Worm (Caenorhabditis elegans) whole organism, L2 larva: ENCODE data around the gene mrps-23.

ENCODE experiments used
- C34F6.9 ChIP-seq: fragments of 150-350 bp; optimal IDR thresholded peaks from 2 replicates; lab custom pipeline; 2014; ENCODE audit warnings: missing biosample characterization, missing genetic modification characterization
- F13H6.1 ChIP-seq: sonication (generic microtip); optimal IDR thresholded peaks from 2 replicates; lab custom pipeline; 2016; ENCODE audit warnings: missing genetic modification characterization, missing compliant biosample characterization
- Y55F3AM.14 ChIP-seq: fragments of 200-800 bp; sonication (Bioruptor generic); optimal IDR thresholded peaks from 2 replicates; lab custom pipeline; 2018; ENCODE audit warnings: mild to moderate bottlenecking, missing genetic modification characterization, missing compliant biosample characterization
- ZK546.5 ChIP-seq: sonication (generic microtip); optimal IDR thresholded peaks from 2 replicates; lab custom pipeline; 2017; ENCODE audit warnings: missing biosample characterization, missing genetic modification characterization
- alr-1 ChIP-seq: fragments of 150-350 bp; optimal IDR thresholded peaks from 2 replicates; lab custom pipeline; 2014; ENCODE audit warnings: missing biosample characterization, missing genetic modification characterization
- aly-2 ChIP-seq: fragments of 150-350 bp; optimal IDR thresholded peaks from 2 replicates; lab custom pipeline; 2014; ENCODE audit warnings: missing biosample characterization, missing genetic modification characterization
- ama-1 ChIP-seq: fragments of 150-350 bp; optimal IDR thresholded peaks from 2 replicates; lab custom pipeline; 2018; ENCODE audit warnings: inconsistent platforms
- blmp-1 ChIP-seq: sonication (generic microtip); optimal IDR thresholded peaks from 2 replicates; lab custom pipeline; 2017; ENCODE audit warnings: missing genetic modification characterization, mild to moderate bottlenecking, missing compliant biosample characterization, antibody characterized with exemption, moderate library complexity; ENCODE audit not compliant: insufficient read depth
- ceh-16 ChIP-seq: fragments of 150-350 bp; optimal IDR thresholded peaks from 2 replicates; lab custom pipeline; 2014; ENCODE audit warnings: missing biosample characterization, missing genetic modification characterization
- ceh-82 ChIP-seq: fragments of 150-350 bp; optimal IDR thresholded peaks from 2 replicates; lab custom pipeline; 2014; ENCODE audit warnings: missing biosample characterization, missing genetic modification characterization
- crh-2 ChIP-seq: sonication (generic microtip); optimal IDR thresholded peaks from 2 replicates; lab custom pipeline; 2017; ENCODE audit warnings: missing biosample characterization, missing genetic modification characterization
- dmd-4 ChIP-seq: sonication (generic microtip); optimal IDR thresholded peaks from 2 replicates; lab custom pipeline; 2017; ENCODE audit warnings: missing biosample characterization, missing genetic modification characterization
- egl-27 ChIP-seq: sonication (generic microtip); optimal IDR thresholded peaks from 3 replicates; lab custom pipeline; 2017; ENCODE audit warnings: missing biosample characterization, missing genetic modification reagents, missing genetic modification characterization
- elt-1 ChIP-seq: fragments of 150-350 bp; optimal IDR thresholded peaks from 2 replicates; lab custom pipeline; 2014; ENCODE audit warnings: missing biosample characterization, missing genetic modification characterization
- elt-3 ChIP-seq: sonication (generic microtip); optimal IDR thresholded peaks from 2 replicates; lab custom pipeline; 2017; ENCODE audit warnings: missing biosample characterization, missing genetic modification characterization
- fos-1 ChIP-seq: fragments of 150-350 bp; optimal IDR thresholded peaks from 2 replicates; lab custom pipeline; 2014; ENCODE audit warnings: missing biosample characterization, missing genetic modification characterization
- gmeb-1 ChIP-seq: fragments of 150-350 bp; optimal IDR thresholded peaks from 2 replicates; lab custom pipeline; 2014; ENCODE audit warnings: missing biosample characterization, missing genetic modification characterization
- lin-11 ChIP-seq: fragments of 150-350 bp; sonication (generic microtip); optimal IDR thresholded peaks from 2 replicates; lab custom pipeline; 2014; ENCODE audit warnings: missing biosample characterization, missing genetic modification characterization, inconsistent platforms, mixed read lengths
- lin-13 ChIP-seq: fragments of 150-350 bp; optimal IDR thresholded peaks from 2 replicates; lab custom pipeline; 2014; ENCODE audit warnings: missing biosample characterization, missing genetic modification reagents, missing genetic modification characterization
- lin-39 ChIP-seq: fragments of 150-350 bp; optimal IDR thresholded peaks from 2 replicates; lab custom pipeline; 2014; ENCODE audit warnings: missing biosample characterization, missing genetic modification reagents, missing genetic modification characterization
- lsy-2 ChIP-seq, 2 experiments: fragments of 150-350 bp in 1 of 2; sonication (generic microtip) in 1 of 2; optimal IDR thresholded peaks; 2 replicates each; lab custom pipeline; 2014 to 2017; ENCODE audit warnings: missing biosample characterization in 2 of 2, missing genetic modification characterization in 2 of 2
- mab-5 ChIP-seq: fragments of 150-350 bp; optimal IDR thresholded peaks from 2 replicates; lab custom pipeline; 2014; ENCODE audit warnings: missing biosample characterization, missing genetic modification characterization
- mbf-1 ChIP-seq: sonication (generic microtip); optimal IDR thresholded peaks from 2 replicates; lab custom pipeline; 2017; ENCODE audit warnings: missing biosample characterization, missing genetic modification characterization
- mdl-1 ChIP-seq, 2 experiments: fragments of 150-350 bp in 1 of 2; sonication (generic microtip) in 1 of 2; optimal IDR thresholded peaks; 2 replicates each; lab custom pipeline; 2017; ENCODE audit warnings: missing biosample characterization in 2 of 2, missing genetic modification characterization in 2 of 2
- nhr-10 ChIP-seq: sonication (generic microtip); optimal IDR thresholded peaks from 2 replicates; lab custom pipeline; 2017; ENCODE audit warnings: missing biosample characterization, missing genetic modification characterization
- nhr-11 ChIP-seq: fragments of 150-350 bp; optimal IDR thresholded peaks from 2 replicates; lab custom pipeline; 2014; ENCODE audit warnings: missing biosample characterization, missing genetic modification characterization
- nhr-129 ChIP-seq: fragments of 150-350 bp; optimal IDR thresholded peaks from 2 replicates; lab custom pipeline; 2014; ENCODE audit warnings: missing biosample characterization, missing genetic modification characterization
- nhr-21 ChIP-seq: fragments of 150-350 bp; optimal IDR thresholded peaks from 2 replicates; lab custom pipeline; 2014; ENCODE audit warnings: missing biosample characterization, missing genetic modification characterization
- nhr-23 ChIP-seq: fragments of 150-350 bp; optimal IDR thresholded peaks from 2 replicates; lab custom pipeline; 2014; ENCODE audit warnings: missing biosample characterization, missing genetic modification reagents, missing genetic modification characterization
- nhr-237 ChIP-seq: fragments of 150-350 bp; optimal IDR thresholded peaks from 2 replicates; lab custom pipeline; 2014; ENCODE audit warnings: missing biosample characterization, missing genetic modification characterization
- nhr-25 ChIP-seq: fragments of 150-350 bp; sonication (generic microtip); optimal IDR thresholded peaks from 3 replicates; lab custom pipeline; 2014; ENCODE audit warnings: missing biosample characterization, missing genetic modification characterization
- nhr-6 ChIP-seq: fragments of 150-350 bp; optimal IDR thresholded peaks from 2 replicates; lab custom pipeline; 2014; ENCODE audit warnings: missing biosample characterization, missing genetic modification characterization
- nhr-77 ChIP-seq: fragments of 150-350 bp; optimal IDR thresholded peaks from 2 replicates; lab custom pipeline; 2014; ENCODE audit warnings: missing biosample characterization, missing genetic modification characterization
- peb-1 ChIP-seq: fragments of 150-350 bp; optimal IDR thresholded peaks from 2 replicates; lab custom pipeline; 2014; ENCODE audit warnings: missing biosample characterization, missing genetic modification characterization
- sem-4 ChIP-seq: fragments of 150-350 bp; optimal IDR thresholded peaks from 2 replicates; lab custom pipeline; 2014; ENCODE audit warnings: missing biosample characterization, missing genetic modification reagents, missing genetic modification characterization
- skn-1 ChIP-seq: sonication (generic microtip); optimal IDR thresholded peaks from 2 replicates; lab custom pipeline; 2017; ENCODE audit warnings: missing biosample characterization, missing genetic modification characterization
- sma-3 ChIP-seq: sonication (generic microtip); optimal IDR thresholded peaks from 2 replicates; lab custom pipeline; 2016; ENCODE audit warnings: missing genetic modification reagents, missing genetic modification characterization, missing compliant biosample characterization
- sma-9 ChIP-seq, 2 experiments: fragments of 150-350 bp in 1 of 2; sonication (generic microtip) in 1 of 2; optimal IDR thresholded peaks; 2 replicates each; lab custom pipeline; 2014 to 2016; ENCODE audit warnings: missing genetic modification characterization in 2 of 2, mild to moderate bottlenecking in 1 of 2, missing biosample characterization in 1 of 2, missing compliant biosample characterization in 1 of 2, missing genetic modification reagents in 1 of 2, moderate library complexity in 1 of 2
- snpc-4 ChIP-seq: fragments of 150-350 bp; optimal IDR thresholded peaks from 2 replicates; lab custom pipeline; 2014; ENCODE audit warnings: missing biosample characterization, missing genetic modification characterization
- unc-39 ChIP-seq: fragments of 150-350 bp; optimal IDR thresholded peaks from 2 replicates; lab custom pipeline; 2014; ENCODE audit warnings: missing biosample characterization, missing genetic modification characterization
- unc-55 ChIP-seq: fragments of 150-350 bp; sonication (generic microtip); optimal IDR thresholded peaks from 3 replicates; lab custom pipeline; 2014; ENCODE audit warnings: missing biosample characterization, missing genetic modification reagents, missing genetic modification characterization
- unc-62 ChIP-seq: fragments of 150-350 bp; optimal IDR thresholded peaks from 2 replicates; lab custom pipeline; 2014; ENCODE audit warnings: missing biosample characterization, missing genetic modification reagents, missing genetic modification characterization
- zag-1 ChIP-seq: fragments of 150-350 bp; optimal IDR thresholded peaks from 2 replicates; lab custom pipeline; 2014; ENCODE audit warnings: missing biosample characterization, missing genetic modification characterization
- ztf-1 ChIP-seq: fragments of 200-800 bp; sonication (Bioruptor generic); conservative IDR thresholded peaks from 2 replicates; pipeline ENCODE4 v1.3.6; 2022; ENCODE audit warnings: missing genetic modification characterization, missing compliant biosample characterization
- ztf-11 ChIP-seq: sonication (generic microtip); optimal IDR thresholded peaks from 2 replicates; lab custom pipeline; 2017; ENCODE audit warnings: missing biosample characterization, missing genetic modification characterization
- ztf-4 ChIP-seq: fragments of 150-350 bp; optimal IDR thresholded peaks from 2 replicates; lab custom pipeline; 2014; ENCODE audit warnings: missing biosample characterization, missing genetic modification characterization

The mrps-23 gene

ce11 chrIII:9546016-9546659 is 22.7 kb upstream of the mrps-23 start, which contains the start of gene unc-16:
Gene unc-16, plus strand, starts transcription at chrIII:9546258.
- TF ChIP-seq unc-55 (GFP tag; lab: Kevin White, UChicago) (peak; percentile 96), nhr-129 (peak; percentile 85), F13H6.1 (tag; lab: Kevin White, UChicago) (peak; percentile 91), ztf-1 (GFP tag; lab: Robert Waterston, UW) (no peak), ceh-16 (tag; lab: Kevin White, UChicago) (no peak), lsy-2 (tag; optimal IDR thresholded peaks at IDR 0.05; lab: Kevin White, UChicago) (peak; percentile 99 to 100), peb-1 (tag; lab: Kevin White, UChicago) (no peak), zag-1 (tag; lab: Kevin White, UChicago) (peak; percentile 66), blmp-1 (no peak), unc-39 (tag; lab: Kevin White, UChicago) (no peak), sma-9 (GFP tag; optimal IDR thresholded peaks at IDR 0.05; lab: Kevin White, UChicago) (peak; percentile 78), sma-9 (tag; optimal IDR thresholded peaks at IDR 0.05; lab: Kevin White, UChicago) (no peak), aly-2 (tag; lab: Kevin White, UChicago) (no peak), elt-3 (tag; lab: Kevin White, UChicago) (no peak), sem-4 (peak; percentile 82), ama-1 (lab: Kevin White, UChicago) (peak; percentile 84), gmeb-1 (peak; percentile 75), nhr-11 (tag; lab: Kevin White, UChicago) (no peak), nhr-21 (peak; percentile 76), Y55F3AM.14 (GFP tag; lab: Kevin White, UChicago) (peak; percentile 2), sma-3 (GFP tag; lab: Kevin White, UChicago) (peak; percentile 80), ZK546.5 (tag; lab: Kevin White, UChicago) (peak; percentile 9), snpc-4 (peak; percentile 83), ztf-11 (tag; lab: Kevin White, UChicago) (no peak), nhr-77 (no peak), lin-13 (GFP tag; lab: Kevin White, UChicago) (peak; percentile 69), lin-39 (tag; lab: Kevin White, UChicago) (no peak), crh-2 (tag; lab: Kevin White, UChicago) (peak; percentile 89), skn-1 (tag; lab: Kevin White, UChicago) (no peak), ztf-4 (tag; lab: Kevin White, UChicago) (peak; percentile 62), nhr-25 (tag; lab: Kevin White, UChicago) (peak; percentile 84), nhr-237 (no peak), fos-1 (tag; lab: Kevin White, UChicago) (peak; percentile 21), lin-11 (tag; lab: Kevin White, UChicago) (peak; percentile 90), egl-27 (peak; percentile 73), alr-1 (tag; lab: Kevin White, UChicago) (no peak), mdl-1 (tag; optimal IDR thresholded peaks at IDR 0.05; lab: Kevin White, UChicago) (peak; percentile 64 to 91), nhr-10 (tag; lab: Kevin White, UChicago) (no peak), C34F6.9 (peak; percentile 98), dmd-4 (tag; lab: Kevin White, UChicago) (no peak), unc-62 (no peak), nhr-23 (tag; lab: Kevin White, UChicago) (no peak), mbf-1 (no peak), ceh-82 (tag; lab: Kevin White, UChicago) (peak; percentile 81), elt-1 (tag; lab: Kevin White, UChicago) (no peak), nhr-6 (tag; lab: Kevin White, UChicago) (peak; percentile 54), mab-5 (tag; lab: Kevin White, UChicago) (peak; percentile 80)
